Worm (Caenorhabditis elegans) whole organism, mixed stage, embryonic: ENCODE measurements around the gene F56C3.8.

Source experiments
- nhr-28 ChIP-seq: fragments of 150-350 bp; optimal IDR thresholded peaks from 2 replicates; lab custom pipeline; 2014; ENCODE audit warnings: missing biosample characterization, missing genetic modification characterization
- snpc-4 ChIP-seq: fragments of 150-350 bp; optimal IDR thresholded peaks from 2 replicates; lab custom pipeline; 2014; ENCODE audit warnings: missing biosample characterization, missing genetic modification characterization
- sptf-1 ChIP-seq: sonication (generic microtip); optimal IDR thresholded peaks from 2 replicates; lab custom pipeline; 2017; ENCODE audit warnings: mild to moderate bottlenecking, missing genetic modification characterization, moderate library complexity, missing compliant biosample characterization

- TF ChIP-seq sptf-1 (tag; lab: Kevin White, UChicago) (no peak), snpc-4 (tag; lab: Kevin White, UChicago) (no peak), nhr-28 (tag; lab: Kevin White, UChicago) (no peak)
Observed at ce11 chrX:1393891-1394290, 9.5 kb upstream of the F56C3.8 start, which contains the start of gene F56C3.9.
